Worm (Caenorhabditis elegans) whole organism, L1 larva: ENCODE measurements around the gene cyp-23A1.

Source experiments
- Y116A8C.19 ChIP-seq: sonication (generic microtip); optimal IDR thresholded peaks from 2 replicates; lab custom pipeline; 2016; ENCODE audit warnings: missing compliant biosample characterization, missing genetic modification characterization, borderline replicate concordance
- aly-2 ChIP-seq: fragments of 150-350 bp; optimal IDR thresholded peaks from 2 replicates; lab custom pipeline; 2014; ENCODE audit warnings: missing biosample characterization, missing genetic modification characterization
- egl-27 ChIP-seq, 2 experiments: fragments of 150-350 bp in 1 of 2; sonication (generic microtip); optimal IDR thresholded peaks; 3 replicates each; lab custom pipeline; 2017 to 2018; ENCODE audit warnings: missing biosample characterization in 2 of 2, missing genetic modification characterization in 2 of 2, missing genetic modification reagents in 2 of 2
- elt-2 ChIP-seq: sonication (generic microtip); optimal IDR thresholded peaks from 2 replicates; lab custom pipeline; 2016; ENCODE audit warnings: missing genetic modification characterization, mild to moderate bottlenecking, inconsistent platforms, missing compliant biosample characterization, missing genetic modification reagents
- jun-1 ChIP-seq: fragments of 150-350 bp; optimal IDR thresholded peaks from 2 replicates; lab custom pipeline; 2014; ENCODE audit warnings: missing biosample characterization, missing genetic modification reagents, missing genetic modification characterization
- lin-14 ChIP-seq: fragments of 200-800 bp; sonication (Bioruptor generic); optimal IDR thresholded peaks from 2 replicates; lab custom pipeline; 2018; ENCODE audit warnings: mild to moderate bottlenecking, missing genetic modification characterization, moderate library complexity, missing compliant biosample characterization
- mdl-1 ChIP-seq, 2 experiments: fragments of 150-350 bp; optimal IDR thresholded peaks; 2 replicates each; lab custom pipeline; 2014 to 2017; ENCODE audit warnings: missing biosample characterization in 2 of 2, missing genetic modification characterization in 2 of 2, inconsistent platforms in 1 of 2
- nhr-11 ChIP-seq: fragments of 150-350 bp; optimal IDR thresholded peaks from 2 replicates; lab custom pipeline; 2014; ENCODE audit warnings: missing biosample characterization, missing genetic modification characterization
- nhr-12 ChIP-seq: sonication (generic microtip); optimal IDR thresholded peaks from 2 replicates; lab custom pipeline; 2017; ENCODE audit warnings: missing biosample characterization, missing genetic modification characterization
- nhr-19 ChIP-seq: fragments of 200-800 bp; sonication (Bioruptor generic); conservative IDR thresholded peaks from 2 replicates; pipeline ENCODE4 v1.3.6; 2022; ENCODE audit warnings: missing genetic modification characterization, missing compliant biosample characterization
- nhr-28 ChIP-seq: fragments of 150-350 bp; optimal IDR thresholded peaks from 2 replicates; lab custom pipeline; 2014; ENCODE audit warnings: missing biosample characterization, missing genetic modification characterization
- nhr-84 ChIP-seq: sonication (generic microtip); optimal IDR thresholded peaks from 2 replicates; lab custom pipeline; 2017; ENCODE audit warnings: missing biosample characterization, missing genetic modification characterization
- snpc-4 ChIP-seq: fragments of 150-350 bp; optimal IDR thresholded peaks from 2 replicates; lab custom pipeline; 2014; ENCODE audit warnings: missing biosample characterization, missing genetic modification characterization

DNA sequence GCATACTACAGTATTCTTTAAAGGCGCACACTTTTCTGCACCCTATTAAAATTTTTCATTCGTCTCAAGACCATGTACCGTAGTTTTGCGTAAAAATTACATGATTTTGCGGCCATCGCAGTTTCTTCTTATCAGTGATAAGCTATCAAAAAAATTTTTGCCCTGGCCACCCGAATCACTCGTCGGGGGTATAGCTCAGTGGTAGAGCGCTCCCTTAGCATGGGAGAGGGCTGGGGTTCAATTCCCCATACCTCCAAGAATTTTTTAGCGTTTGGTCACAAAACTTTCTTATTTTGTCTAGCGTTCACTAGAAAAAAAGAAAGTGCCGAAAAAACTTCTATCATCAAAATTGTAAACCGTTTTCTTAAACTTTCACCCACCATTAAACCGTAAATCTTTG, 53.2 kb downstream of the cyp-23A1 start:
- TF ChIP-seq elt-2 (tag; lab: Kevin White, UChicago), result peak; percentile 39
- TF ChIP-seq lin-14 (GFP tag; lab: Kevin White, UChicago), result no peak
- no peak for TF ChIP-seq nhr-84
- no peak for TF ChIP-seq aly-2 (tag; lab: Kevin White, UChicago)
- TF ChIP-seq snpc-4 (tag; lab: Kevin White, UChicago), result no peak
- TF ChIP-seq mdl-1 (tag; optimal IDR thresholded peaks at IDR 0.05; lab: Kevin White, UChicago), result no peak
- no peak for TF ChIP-seq nhr-19
- no peak for TF ChIP-seq Y116A8C.19 (tag; lab: Kevin White, UChicago)
- no peak for TF ChIP-seq jun-1 (tag; lab: Kevin White, UChicago)
- no peak for TF ChIP-seq nhr-11 (tag; lab: Kevin White, UChicago)
- TF ChIP-seq nhr-12 (tag; lab: Kevin White, UChicago), result no peak
- TF ChIP-seq nhr-28 (tag; lab: Kevin White, UChicago), result no peak
- no peak for TF ChIP-seq egl-27 (tag; optimal IDR thresholded peaks at IDR 0.05; lab: Kevin White, UChicago)
